Worm (Caenorhabditis elegans): Measurements from ENCODE around the gene pks-1.

DNA sequence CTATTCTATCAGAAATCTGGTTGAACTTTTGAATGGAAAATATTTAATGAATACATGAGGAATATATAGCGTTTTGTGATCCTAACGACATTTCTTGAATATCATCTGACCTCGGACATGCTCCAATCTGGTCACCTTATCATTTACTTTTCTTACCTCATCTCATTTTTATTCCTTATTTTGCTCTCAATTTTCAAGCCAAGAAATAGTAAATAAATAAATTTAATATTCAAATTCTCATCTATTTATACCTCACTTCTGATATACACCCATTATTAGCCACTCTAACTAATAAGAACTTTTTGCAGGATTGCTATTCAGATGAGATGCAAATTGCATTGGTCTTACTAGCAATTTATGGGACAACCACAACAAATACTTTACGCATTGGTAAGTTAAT is 47.3 kb downstream of the pks-1 start, which contains the start of gene ddr-1:
- TF ChIP-seq skn-1 (tag; optimal IDR thresholded peaks at IDR 0.05) (no peak), ceh-82 (tag; optimal IDR thresholded peaks at IDR 0.05) (no peak), nhr-47 (tag; optimal IDR thresholded peaks at IDR 0.05) (no peak), alr-1 (tag; optimal IDR thresholded peaks at IDR 0.05; ENCODE audit: borderline replicate concordance) (no peak)

Data from whole organism, L1 larva.